Fruit fly (Drosophila melanogaster) S2 (cell line): Measurements from ENCODE around the gene CG33080.

Experiments
- CG8478 ChIP-seq: fragments of >200 bp; optimal IDR thresholded peaks from 2 replicates; lab custom pipeline; 2018
- CTCF ChIP-seq, 2 experiments: fragments of >200 bp; optimal IDR thresholded peaks; 2 replicates each; lab custom pipeline; 2018

DNA sequence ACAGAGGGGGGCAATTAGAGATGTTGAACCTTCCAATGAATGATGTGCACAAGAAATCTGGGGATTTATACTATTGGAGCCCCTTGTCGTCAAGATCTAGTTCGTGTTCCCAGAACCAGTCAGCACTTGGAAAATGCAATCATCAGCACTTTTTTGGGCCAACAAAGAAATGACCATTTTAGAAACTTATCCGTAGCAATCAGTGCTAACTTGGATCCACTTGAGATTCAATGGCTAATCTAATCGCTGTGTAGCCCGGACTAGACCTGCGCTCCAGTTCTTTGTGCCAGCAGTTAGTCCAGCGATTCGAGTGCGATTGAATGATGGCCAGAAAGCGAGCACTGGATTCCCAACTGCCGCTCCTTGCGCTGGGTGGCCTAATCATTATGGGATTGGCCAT is 14.9 kb upstream of the CG33080 start, which contains the start of gene CG15773:
- no peak for TF ChIP-seq CG8478 (lab: Kevin White, UChicago)
- TF ChIP-seq CTCF (optimal IDR thresholded peaks at IDR 0.05; lab: Kevin White, UChicago): no peak
